Fruit fly (Drosophila melanogaster): Measurements from ENCODE around the gene mRpS26.

DNA sequence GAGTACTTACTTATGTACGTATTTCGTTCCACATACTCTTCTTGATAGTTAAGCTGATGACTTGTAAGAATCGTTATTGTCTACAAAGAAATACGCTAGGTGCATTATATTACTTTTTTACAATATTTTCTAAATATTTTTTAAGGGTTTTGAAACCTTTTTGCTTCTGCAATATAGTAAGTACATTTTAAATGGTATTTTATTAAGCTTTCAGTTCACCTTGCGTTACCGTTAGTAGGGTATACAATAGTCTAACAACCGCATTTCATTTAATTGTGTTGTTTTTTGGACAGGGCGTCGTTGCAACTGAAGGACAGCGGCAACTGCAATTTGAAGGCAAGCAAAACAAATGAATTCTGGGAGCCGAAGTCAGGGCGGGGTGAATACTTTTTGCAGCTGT is 30.8 kb downstream of the mRpS26 start:
- TF ChIP-seq usp (GFP tag; optimal IDR thresholded peaks at IDR 0.05) (no peak), CG8478 (optimal IDR thresholded peaks at IDR 0.05) (no peak), psq (optimal IDR thresholded peaks at IDR 0.05) (no peak), pan (optimal IDR thresholded peaks at IDR 0.05) (no peak), Dll (optimal IDR thresholded peaks at IDR 0.05) (no peak), EcR (GFP tag; optimal IDR thresholded peaks at IDR 0.05) (no peak)

Measured in whole organism.